Fruit fly (Drosophila melanogaster): ENCODE data around the gene CG34132.

dm6 chr2L:7922088-7922487, 36.8 kb downstream of the CG34132 start:
- TF ChIP-seq Sp1 (GFP tag; optimal IDR thresholded peaks at IDR 0.05) = no peak
- no peak for TF ChIP-seq dsf (GFP tag; optimal IDR thresholded peaks at IDR 0.05; ENCODE audit: borderline replicate concordance)
- TF ChIP-seq CG32264 (GFP tag; optimal IDR thresholded peaks at IDR 0.05) = no peak

Measured in whole organism, wandering third instar larva.